Fruit fly (Drosophila melanogaster) whole organism, embryonic: ENCODE results near the gene sni.

Source experiments
- Bgb ChIP-seq: fragments of 200-800 bp; sonication (Bioruptor generic); IDR thresholded peaks from 2 replicates; pipeline ENCODE4 v1.3.6; 2022; ENCODE audit warnings: missing biosample characterization, missing genetic modification characterization; ENCODE audit not compliant: partially characterized antibody
- CG11504 ChIP-seq: fragments of 200-800 bp; sonication (Bioruptor generic); optimal IDR thresholded peaks from 3 replicates; lab custom pipeline; 2019; ENCODE audit warnings: missing biosample characterization, mild to moderate bottlenecking, missing genetic modification characterization, moderate library complexity
- CG12391 ChIP-seq: fragments of 200-800 bp; sonication (Bioruptor generic); optimal IDR thresholded peaks from 3 replicates; lab custom pipeline; 2018; ENCODE audit warnings: missing biosample characterization, mild to moderate bottlenecking, missing genetic modification characterization, moderate library complexity
- CG12942 ChIP-seq: fragments of 200-800 bp; sonication (Bioruptor generic); optimal IDR thresholded peaks from 3 replicates; lab custom pipeline; 2016; ENCODE audit warnings: missing biosample characterization, missing genetic modification characterization
- CG1603 ChIP-seq: fragments of 200-800 bp; sonication (Bioruptor generic); optimal IDR thresholded peaks from 2 replicates; lab custom pipeline; 2019; ENCODE audit warnings: missing biosample characterization, mild to moderate bottlenecking, missing genetic modification characterization, moderate library complexity
- CG17359 ChIP-seq: fragments of 200-800 bp; sonication (Bioruptor generic); optimal IDR thresholded peaks from 3 replicates; lab custom pipeline; 2018; ENCODE audit warnings: missing biosample characterization, mild to moderate bottlenecking, missing genetic modification characterization, moderate library complexity
- CG17385 ChIP-seq: fragments of 200-800 bp; sonication (Bioruptor generic); optimal IDR thresholded peaks from 3 replicates; lab custom pipeline; 2018; ENCODE audit warnings: missing biosample characterization, mild to moderate bottlenecking, missing genetic modification characterization
- CG18599 ChIP-seq: fragments of 200-800 bp; sonication (Bioruptor generic); optimal IDR thresholded peaks from 3 replicates; lab custom pipeline; 2017; ENCODE audit warnings: missing biosample characterization, missing genetic modification characterization, mild to moderate bottlenecking, moderate library complexity, missing genetic modification reagents
- CG2120 ChIP-seq: fragments of 200-800 bp; sonication (Bioruptor generic); optimal IDR thresholded peaks from 3 replicates; lab custom pipeline; 2016; ENCODE audit warnings: missing biosample characterization, missing genetic modification characterization
- CG30431 ChIP-seq: fragments of 200-800 bp; sonication (Bioruptor generic); optimal IDR thresholded peaks from 2 replicates; lab custom pipeline; 2017; ENCODE audit warnings: missing biosample characterization, missing genetic modification characterization
- CG33213 ChIP-seq: fragments of 200-800 bp; sonication (Bioruptor generic); optimal IDR thresholded peaks from 3 replicates; lab custom pipeline; 2016; ENCODE audit warnings: missing biosample characterization, missing genetic modification characterization
- CG5953 ChIP-seq: fragments of 200-800 bp; sonication (Bioruptor generic); IDR thresholded peaks from 2 replicates; pipeline ENCODE4 v1.3.6; 2022; ENCODE audit warnings: missing biosample characterization, missing genetic modification characterization
- CG6272 ChIP-seq: fragments of 200-800 bp; sonication (Bioruptor generic); IDR thresholded peaks from 2 replicates; pipeline ENCODE4 v1.3.6; 2022; ENCODE audit warnings: missing biosample characterization, missing genetic modification characterization
- CG7372 ChIP-seq: fragments of 200-800 bp; sonication (Bioruptor generic); IDR thresholded peaks from 2 replicates; pipeline ENCODE4 v1.3.6; 2022; ENCODE audit warnings: missing biosample characterization, missing genetic modification characterization
- CG7839 ChIP-seq: fragments of 200-800 bp; sonication (Bioruptor generic); optimal IDR thresholded peaks from 3 replicates; lab custom pipeline; 2018; ENCODE audit warnings: missing biosample characterization, mild to moderate bottlenecking, missing genetic modification characterization, moderate library complexity
- CG8290 ChIP-seq, 3 experiments: fragments of 200-800 bp; sonication (Bioruptor generic); optimal IDR thresholded peaks; 2 replicates each; lab custom pipeline; 2016 to 2019; ENCODE audit warnings: missing biosample characterization in 3 of 3, missing genetic modification characterization in 3 of 3, mild to moderate bottlenecking in 2 of 3, moderate library complexity in 1 of 3
- CG9727 ChIP-seq: fragments of 200-800 bp; sonication (Bioruptor generic); optimal IDR thresholded peaks from 3 replicates; lab custom pipeline; 2017; ENCODE audit warnings: missing biosample characterization, mild to moderate bottlenecking, missing genetic modification characterization
- CG9932 ChIP-seq: fragments of 200-800 bp; sonication (Bioruptor generic); IDR thresholded peaks from 2 replicates; pipeline ENCODE4 v1.3.6; 2022; ENCODE audit warnings: missing biosample characterization, missing genetic modification characterization
- Chrac-16 ChIP-seq: fragments of 200-800 bp; sonication (Bioruptor generic); optimal IDR thresholded peaks from 3 replicates; lab custom pipeline; 2016; ENCODE audit warnings: missing biosample characterization, missing genetic modification characterization
- Deaf1 ChIP-seq: fragments of 200-800 bp; optimal IDR thresholded peaks from 3 replicates; lab custom pipeline; 2019; ENCODE audit warnings: missing biosample characterization, mild to moderate bottlenecking, missing genetic modification characterization, moderate library complexity
- Drgx ChIP-seq: fragments of 200-800 bp; sonication (Bioruptor generic); IDR thresholded peaks from 2 replicates; pipeline ENCODE4 v1.3.6; 2022; ENCODE audit warnings: missing biosample characterization, missing genetic modification characterization
- Fer1 ChIP-seq: fragments of 200-800 bp; sonication (Bioruptor generic); optimal IDR thresholded peaks from 2 replicates; lab custom pipeline; 2017; ENCODE audit warnings: missing biosample characterization, mild to moderate bottlenecking, missing genetic modification characterization
- Fer3 ChIP-seq: fragments of 200-800 bp; sonication (Bioruptor generic); optimal IDR thresholded peaks from 2 replicates; lab custom pipeline; 2018; ENCODE audit warnings: missing biosample characterization, mild to moderate bottlenecking, missing genetic modification characterization, moderate library complexity
- Hr39 ChIP-seq: fragments of >200 bp; optimal IDR thresholded peaks from 2 replicates; lab custom pipeline; 2017
- Med ChIP-seq: fragments of 200-800 bp; sonication (Bioruptor generic); peaks from one replicate; lab custom pipeline; 2016; ENCODE audit warnings: missing biosample characterization, missing genetic modification characterization, mild to moderate bottlenecking, inconsistent platforms, moderate library complexity
- NfI ChIP-seq: fragments of 200-800 bp; sonication (Bioruptor generic); optimal IDR thresholded peaks from 3 replicates; lab custom pipeline; 2018; ENCODE audit warnings: missing biosample characterization, mild to moderate bottlenecking, missing genetic modification characterization, moderate library complexity
- Opbp ChIP-seq: fragments of 200-800 bp; sonication (Bioruptor generic); IDR thresholded peaks from 3 replicates; pipeline ENCODE4 v1.3.6; 2022; ENCODE audit warnings: missing biosample characterization, missing genetic modification characterization; ENCODE audit not compliant: partially characterized antibody
- Rfx ChIP-seq: fragments of 200-800 bp; sonication (Bioruptor generic); IDR thresholded peaks from 2 replicates; pipeline ENCODE4 v1.3.6; 2022; ENCODE audit warnings: missing biosample characterization, missing genetic modification characterization
- Trl ChIP-seq, 3 experiments: fragments of >200 bp in 2 of 3; fragments of 200-800 bp in 1 of 3; sonication (Bioruptor generic) in 1 of 3; optimal IDR thresholded peaks; 2 replicates in 1 of 3; 3 replicates in 2 of 3; lab custom pipeline; 2016 to 2017; ENCODE audit warnings: missing biosample characterization in 1 of 3, missing genetic modification characterization in 1 of 3
- emc ChIP-seq: fragments of 200-800 bp; sonication (Bioruptor generic); optimal IDR thresholded peaks from 2 replicates; lab custom pipeline; 2016; ENCODE audit warnings: missing biosample characterization, missing genetic modification characterization
- ems ChIP-seq: fragments of 200-800 bp; sonication (Bioruptor generic); optimal IDR thresholded peaks from 3 replicates; lab custom pipeline; 2016; ENCODE audit warnings: missing biosample characterization, missing genetic modification characterization
- fd102C ChIP-seq: fragments of 200-800 bp; sonication (Bioruptor generic); optimal IDR thresholded peaks from 2 replicates; lab custom pipeline; 2018; ENCODE audit warnings: missing biosample characterization, mild to moderate bottlenecking, missing genetic modification characterization, moderate library complexity
- grau ChIP-seq: fragments of 200-800 bp; optimal IDR thresholded peaks from 3 replicates; lab custom pipeline; 2019; ENCODE audit warnings: missing biosample characterization, mild to moderate bottlenecking, missing genetic modification characterization, moderate library complexity
- ind ChIP-seq: fragments of 200-800 bp; sonication (Bioruptor generic); optimal IDR thresholded peaks from 3 replicates; lab custom pipeline; 2016; ENCODE audit warnings: missing biosample characterization, missing genetic modification characterization
- mam ChIP-seq: fragments of 200-800 bp; sonication (Bioruptor generic); optimal IDR thresholded peaks from 3 replicates; lab custom pipeline; 2016; ENCODE audit warnings: missing biosample characterization, missing genetic modification characterization
- phol ChIP-seq: fragments of 200-800 bp; sonication (Bioruptor generic); optimal IDR thresholded peaks from 3 replicates; lab custom pipeline; 2018; ENCODE audit warnings: missing biosample characterization, mild to moderate bottlenecking, missing genetic modification characterization, moderate library complexity
- scrt ChIP-seq: fragments of 200-800 bp; sonication (Bioruptor generic); optimal IDR thresholded peaks from 2 replicates; lab custom pipeline; 2018; ENCODE audit warnings: missing biosample characterization, mild to moderate bottlenecking, missing genetic modification characterization, moderate library complexity
- sens ChIP-seq: fragments of 200-800 bp; sonication (Bioruptor generic); peaks from one replicate; lab custom pipeline; 2016; ENCODE audit warnings: missing biosample characterization, missing genetic modification characterization
- sna ChIP-seq: fragments of 200-800 bp; sonication (Bioruptor generic); IDR thresholded peaks from 2 replicates; pipeline ENCODE4 v1.3.6; 2022; ENCODE audit warnings: missing biosample characterization, missing genetic modification characterization; ENCODE audit not compliant: partially characterized antibody
- sqz ChIP-seq: fragments of 200-800 bp; sonication (Bioruptor generic); optimal IDR thresholded peaks from 3 replicates; lab custom pipeline; 2018; ENCODE audit warnings: missing biosample characterization, mild to moderate bottlenecking, missing genetic modification characterization
- sug ChIP-seq: fragments of 200-800 bp; optimal IDR thresholded peaks from 2 replicates; lab custom pipeline; 2019; ENCODE audit warnings: missing biosample characterization, mild to moderate bottlenecking, missing genetic modification characterization, moderate library complexity
- toy ChIP-seq: fragments of 200-800 bp; sonication (Bioruptor generic); IDR thresholded peaks from 2 replicates; pipeline ENCODE4 v1.3.6; 2022; ENCODE audit warnings: missing biosample characterization, missing genetic modification characterization
- unpg ChIP-seq: fragments of 200-800 bp; sonication (Bioruptor generic); optimal IDR thresholded peaks from 3 replicates; lab custom pipeline; 2018; ENCODE audit warnings: missing biosample characterization, mild to moderate bottlenecking, missing genetic modification characterization, moderate library complexity
- vvl ChIP-seq: fragments of 200-800 bp; sonication (Bioruptor generic); IDR thresholded peaks from 2 replicates; pipeline ENCODE4 v1.3.6; 2022; ENCODE audit warnings: missing biosample characterization, missing genetic modification characterization
- wdn ChIP-seq: fragments of 200-800 bp; sonication (Bioruptor generic); IDR thresholded peaks from 2 replicates; pipeline ENCODE4 v1.3.6; 2022; ENCODE audit warnings: missing biosample characterization, missing genetic modification characterization
- zfh1 ChIP-seq: fragments of 200-800 bp; sonication (Bioruptor generic); IDR thresholded peaks from 3 replicates; pipeline ENCODE4 v1.3.6; 2022; ENCODE audit warnings: missing biosample characterization, missing genetic modification characterization

The sni gene

DNA sequence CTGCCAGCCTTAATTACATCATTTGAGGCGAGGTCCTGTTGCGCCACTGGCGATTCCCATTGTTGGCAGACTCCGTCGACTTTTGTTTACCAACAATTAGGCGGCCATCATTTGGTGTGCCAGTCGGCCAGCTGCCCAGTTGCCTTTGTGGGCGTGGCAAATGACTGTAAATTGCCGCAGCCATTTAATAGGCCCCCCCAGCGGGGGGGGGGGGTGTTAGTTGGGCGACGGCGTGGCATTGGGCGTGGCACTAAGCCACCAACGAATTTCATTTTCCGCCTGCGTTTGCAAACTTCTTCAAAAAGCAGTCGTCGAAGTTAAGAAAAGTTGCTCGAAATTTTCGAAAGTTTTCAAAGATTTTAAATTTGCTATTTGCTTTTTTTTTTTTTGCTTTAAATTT lies 43.0 kb upstream of the sni start:
- TF ChIP-seq CG7372 (GFP tag; lab: Robert Waterston, UW) (no peak), emc (no peak), CG12942 (no peak), CG11504 (tag; lab: Kevin White, UChicago) (no peak), zfh1 (GFP tag; lab: Robert Waterston, UW) (no peak), CG5953 (GFP tag; lab: Robert Waterston, UW) (no peak), CG17385 (GFP tag; lab: Kevin White, UChicago) (no peak), Hr39 (lab: Kevin White, UChicago) (peak; percentile 47), Deaf1 (tag; lab: Kevin White, UChicago) (no peak), scrt (GFP tag; lab: Kevin White, UChicago) (peak; percentile 2)

DNA sequence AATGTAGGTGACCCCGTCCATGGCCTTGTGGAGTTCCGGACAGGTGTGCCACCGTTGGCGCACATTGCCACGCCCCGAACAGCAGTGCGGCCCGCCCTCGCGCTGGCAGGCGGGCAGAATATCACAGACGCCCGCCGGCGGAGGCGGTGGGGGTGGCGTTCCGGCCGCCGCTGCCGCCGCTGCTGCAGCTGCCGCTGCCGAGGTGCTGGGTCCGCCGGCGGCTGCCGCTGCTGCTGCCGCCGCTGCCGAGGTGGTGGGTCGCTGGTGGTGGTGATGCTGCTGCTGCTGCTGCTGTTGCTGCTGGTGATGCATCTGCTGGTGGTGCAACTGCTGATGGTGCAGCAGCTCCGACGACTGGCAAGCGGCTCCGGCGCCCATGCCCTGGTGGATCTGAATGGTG lies 41.2 kb upstream of the sni start:
- no peak for TF ChIP-seq toy
- TF ChIP-seq sens (GFP tag; lab: Kevin White, UChicago): peak; percentile 61
- TF ChIP-seq, all 482 proteins: peak for 1

DNA sequence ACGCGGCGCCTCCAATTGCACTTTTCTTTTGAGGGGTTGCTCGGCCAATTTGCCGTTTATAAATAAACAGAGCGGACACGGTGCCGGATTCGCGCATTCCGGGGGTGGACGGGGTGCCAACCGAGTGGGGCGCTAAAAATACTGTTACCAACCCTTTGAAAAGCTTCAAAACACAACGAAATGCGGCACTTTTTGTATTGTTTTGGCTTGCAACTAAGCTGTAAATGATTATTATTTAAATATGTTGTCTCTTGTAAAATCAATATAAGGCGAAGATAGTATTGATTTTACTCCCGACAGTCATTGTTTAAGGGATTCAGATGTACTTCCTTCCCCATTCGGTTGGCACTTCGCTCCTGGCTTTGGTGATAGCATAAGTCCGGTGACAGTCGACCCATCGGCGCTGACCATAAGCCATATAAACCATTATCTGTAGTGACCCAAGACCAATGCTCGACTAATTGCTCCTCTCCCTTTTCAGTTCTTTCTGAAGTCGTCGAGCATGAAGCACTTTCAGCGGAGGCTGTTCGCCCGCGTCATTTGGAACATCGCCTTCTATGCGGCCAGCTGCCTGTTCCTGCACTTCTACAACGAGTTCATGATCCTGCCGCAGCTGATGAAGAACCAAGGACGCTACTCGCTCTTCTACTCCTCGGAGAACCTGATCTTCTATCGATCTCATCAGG lies 30.1 kb upstream of the sni start, which contains the start of gene CG15343:
TSS of gene CG15343 (minus strand) at position 8 of the 686 bp plus-strand sequence.
- peak; percentile 12 for TF ChIP-seq CG33213 (GFP tag; lab: Kevin White, UChicago)
- TF ChIP-seq CG30431 (GFP tag; lab: Kevin White, UChicago): no peak
- TF ChIP-seq CG17359 (tag; lab: Kevin White, UChicago): peak; percentile 15
- TF ChIP-seq Fer1 (GFP tag; lab: Kevin White, UChicago): peak; percentile 9
- TF ChIP-seq CG9932: peak; percentile 62
- peak; percentile 25 for TF ChIP-seq ems (GFP tag; lab: Kevin White, UChicago)
- TF ChIP-seq fd102C (GFP tag; lab: Kevin White, UChicago): no peak
- TF ChIP-seq Trl (optimal IDR thresholded peaks at IDR 0.05; lab: Kevin White, UChicago): no peak
- no peak for TF ChIP-seq Trl (GFP tag; optimal IDR thresholded peaks at IDR 0.05; lab: Kevin White, UChicago)
- TF ChIP-seq CG12391: peak; percentile 5
- peak; percentile 12 for TF ChIP-seq sug
- TF ChIP-seq CG1603: peak; percentile 2
- peak; percentile 43 for TF ChIP-seq CG7839 (tag; lab: Kevin White, UChicago)
- peak; percentile 13 for TF ChIP-seq Fer3
- TF ChIP-seq grau (tag; lab: Kevin White, UChicago): peak; percentile 20
- peak; percentile 43; the same call in 1 of the 2 replicates for TF ChIP-seq vvl (GFP tag; lab: Robert Waterston, UW)
- peak; percentile 87 for TF ChIP-seq Med (GFP tag; lab: Kevin White, UChicago)
- TF ChIP-seq Drgx (GFP tag; lab: Robert Waterston, UW): peak; percentile 58
- TF ChIP-seq CG2120 (GFP tag; lab: Kevin White, UChicago): peak; percentile 67
- TF ChIP-seq Opbp (GFP tag; lab: Robert Waterston, UW): peak; percentile 42; the same call in 1 of the 3 replicates
- 0 out of 2 replicates have a peak, but pooled peaks have one; percentile 12 for TF ChIP-seq Bgb (GFP tag; lab: Robert Waterston, UW)
- no peak for TF ChIP-seq sqz (GFP tag; lab: Kevin White, UChicago)
- no peak for TF ChIP-seq sna (GFP tag; lab: Robert Waterston, UW)
- peak; percentile 31 for TF ChIP-seq CG9727 (GFP tag; lab: Kevin White, UChicago)
- peak; percentile 2 for TF ChIP-seq unpg (GFP tag; lab: Kevin White, UChicago)
- TF ChIP-seq ind (GFP tag; lab: Kevin White, UChicago): peak; percentile 46
- TF ChIP-seq NfI (GFP tag; lab: Kevin White, UChicago): peak; percentile 1
- no peak for TF ChIP-seq CG8290 (GFP tag; optimal IDR thresholded peaks at IDR 0.05; lab: Kevin White, UChicago)
- TF ChIP-seq CG8290 (tag; optimal IDR thresholded peaks at IDR 0.05; lab: Kevin White, UChicago): peak in 1 of 2 experiments; percentile 66
- peak; percentile 57 for TF ChIP-seq mam (GFP tag; lab: Kevin White, UChicago)
- peak; percentile 14 for TF ChIP-seq Chrac-16 (GFP tag; lab: Kevin White, UChicago)
- TF ChIP-seq wdn: 0 out of 2 replicates have a peak, but pooled peaks have one; percentile 32
- peak; percentile 74 for TF ChIP-seq Rfx (GFP tag; lab: Robert Waterston, UW)
- TF ChIP-seq CG18599 (GFP tag; lab: Kevin White, UChicago): peak; percentile 18
- TF ChIP-seq phol: peak; percentile 4
- TF ChIP-seq CG6272 (GFP tag; lab: Robert Waterston, UW): peak; percentile 32; the same call in 1 of the 2 replicates
